Worm (Caenorhabditis elegans) whole organism, L4 larva: ENCODE measurements around the gene Y47D3B.4.

Experiments used
- F26F4.8 ChIP-seq: fragments of 200-800 bp; sonication (Bioruptor generic); conservative IDR thresholded peaks from 2 replicates; pipeline ENCODE4 v1.3.6; 2022; ENCODE audit warnings: missing genetic modification characterization, missing compliant biosample characterization
- F37D6.2 ChIP-seq: sonication (generic microtip); optimal IDR thresholded peaks from 2 replicates; lab custom pipeline; 2016; ENCODE audit warnings: mild to moderate bottlenecking, missing genetic modification characterization, missing compliant biosample characterization
- T20F7.1 ChIP-seq: fragments of 200-800 bp; sonication (Bioruptor generic); optimal IDR thresholded peaks from 2 replicates; lab custom pipeline; 2018; ENCODE audit warnings: mild to moderate bottlenecking, missing genetic modification characterization, missing compliant biosample characterization
- T26A8.4 ChIP-seq: fragments of 200-800 bp; sonication (Bioruptor generic); IDR thresholded peaks from 2 replicates; pipeline ENCODE4 v1.3.6; 2022; ENCODE audit warnings: missing genetic modification characterization, missing compliant biosample characterization
- aly-2 ChIP-seq: sonication (generic microtip); optimal IDR thresholded peaks from 2 replicates; lab custom pipeline; 2018; ENCODE audit warnings: missing biosample characterization, missing genetic modification characterization
- arid-1 ChIP-seq: fragments of 200-800 bp; sonication (Bioruptor generic); conservative IDR thresholded peaks from 2 replicates; pipeline ENCODE4 v1.3.6; 2022; ENCODE audit warnings: missing genetic modification reagents, missing genetic modification characterization, missing compliant biosample characterization
- ceh-20 ChIP-seq: fragments of 200-800 bp; sonication (Bioruptor generic); IDR thresholded peaks from 2 replicates; pipeline ENCODE4 v1.3.6; 2022; ENCODE audit warnings: missing genetic modification reagents, missing genetic modification characterization, missing compliant biosample characterization
- ceh-28 ChIP-seq: fragments of 150-350 bp; optimal IDR thresholded peaks from 2 replicates; lab custom pipeline; 2014; ENCODE audit warnings: missing biosample characterization, missing genetic modification reagents, missing genetic modification characterization
- ceh-44 ChIP-seq: fragments of 200-800 bp; sonication (Bioruptor generic); IDR thresholded peaks from 2 replicates; pipeline ENCODE4 v1.3.6; 2022; ENCODE audit warnings: missing genetic modification reagents, missing genetic modification characterization, missing compliant biosample characterization
- cey-2 ChIP-seq: sonication (generic microtip); optimal IDR thresholded peaks from 3 replicates; lab custom pipeline; 2017; ENCODE audit warnings: missing genetic modification characterization, mild to moderate bottlenecking, missing compliant biosample characterization, antibody characterized with exemption, borderline replicate concordance; ENCODE audit not compliant: insufficient read depth
- ctbp-1 ChIP-seq: fragments of 200-800 bp; sonication (Bioruptor generic); IDR thresholded peaks from 2 replicates; pipeline ENCODE4 v1.3.6; 2022; ENCODE audit warnings: missing genetic modification reagents, missing genetic modification characterization, missing compliant biosample characterization
- daf-12 ChIP-seq: fragments of 150-350 bp; optimal IDR thresholded peaks from 2 replicates; lab custom pipeline; 2014; ENCODE audit warnings: missing biosample characterization, missing genetic modification reagents, missing genetic modification characterization
- daf-16 ChIP-seq, 3 experiments: sonication (generic microtip); optimal IDR thresholded peaks; 2 replicates each; lab custom pipeline; 2016 to 2017; ENCODE audit warnings: missing genetic modification characterization in 3 of 3, missing genetic modification reagents in 3 of 3, mild to moderate bottlenecking in 2 of 3, missing compliant biosample characterization in 2 of 3, missing biosample characterization in 1 of 3, moderate library complexity in 1 of 3
- daf-8 ChIP-seq: fragments of 200-800 bp; sonication (Bioruptor generic); IDR thresholded peaks from 2 replicates; pipeline ENCODE4 v1.3.6; 2022; ENCODE audit warnings: missing genetic modification characterization, missing compliant biosample characterization
- dmd-6 ChIP-seq: fragments of 200-800 bp; sonication (Bioruptor generic); IDR thresholded peaks from 2 replicates; pipeline ENCODE4 v1.3.6; 2022; ENCODE audit warnings: missing genetic modification reagents, missing genetic modification characterization, missing compliant biosample characterization
- dmd-9 ChIP-seq: fragments of 200-800 bp; sonication (Bioruptor generic); IDR thresholded peaks from 2 replicates; pipeline ENCODE4 v1.3.6; 2022; ENCODE audit warnings: missing genetic modification reagents, missing genetic modification characterization, missing compliant biosample characterization
- gei-8 ChIP-seq: fragments of 200-800 bp; sonication (Bioruptor generic); optimal IDR thresholded peaks from 2 replicates; lab custom pipeline; 2018; ENCODE audit warnings: mild to moderate bottlenecking, missing genetic modification characterization, missing compliant biosample characterization
- hif-1 ChIP-seq, 2 experiments: sonication (generic microtip); optimal IDR thresholded peaks; 2 replicates each; lab custom pipeline; 2016 to 2017; ENCODE audit warnings: missing compliant biosample characterization in 2 of 2, missing genetic modification characterization in 2 of 2, missing genetic modification reagents in 2 of 2, missing genotype in 2 of 2, mild to moderate bottlenecking in 1 of 2
- lim-7 ChIP-seq: fragments of 200-800 bp; sonication (Bioruptor generic); IDR thresholded peaks from 2 replicates; pipeline ENCODE4 v1.3.6; 2022; ENCODE audit warnings: missing genetic modification characterization, missing compliant biosample characterization
- lin-1 ChIP-seq: fragments of 200-800 bp; sonication (Bioruptor generic); IDR thresholded peaks from 2 replicates; pipeline ENCODE4 v1.3.6; 2022; ENCODE audit warnings: missing genetic modification reagents, missing genetic modification characterization, missing compliant biosample characterization
- lin-13 ChIP-seq: fragments of 150-350 bp; optimal IDR thresholded peaks from 2 replicates; lab custom pipeline; 2014; ENCODE audit warnings: missing biosample characterization, missing genetic modification reagents, missing genetic modification characterization
- lin-15B ChIP-seq: fragments of 150-350 bp; sonication (generic microtip); optimal IDR thresholded peaks from 3 replicates; lab custom pipeline; 2014; ENCODE audit warnings: missing biosample characterization, missing genetic modification characterization
- lin-38 ChIP-seq: fragments of 200-800 bp; sonication (Bioruptor generic); IDR thresholded peaks from 2 replicates; pipeline ENCODE4 v1.3.6; 2022; ENCODE audit warnings: missing genetic modification reagents, missing genetic modification characterization, missing compliant biosample characterization
- lin-39 ChIP-seq: fragments of 150-350 bp; optimal IDR thresholded peaks from 2 replicates; lab custom pipeline; 2014; ENCODE audit warnings: missing biosample characterization, missing genetic modification reagents, missing genetic modification characterization
- lir-3 ChIP-seq: sonication (generic microtip); optimal IDR thresholded peaks from 2 replicates; lab custom pipeline; 2016; ENCODE audit warnings: mild to moderate bottlenecking, missing genetic modification characterization, missing compliant biosample characterization
- madf-5 ChIP-seq, 2 experiments: fragments of 200-800 bp; sonication (Bioruptor generic); IDR thresholded peaks; 2 replicates each; pipeline ENCODE4 v1.3.6; 2022; ENCODE audit warnings: missing compliant biosample characterization in 2 of 2, missing genetic modification characterization in 2 of 2
- madf-9 ChIP-seq: fragments of 200-800 bp; sonication (Bioruptor generic); conservative IDR thresholded peaks from 2 replicates; pipeline ENCODE4 v1.3.6; 2022; ENCODE audit warnings: missing genetic modification reagents, missing genetic modification characterization, missing compliant biosample characterization
- mes-2 ChIP-seq: sonication (generic microtip); optimal IDR thresholded peaks from 2 replicates; lab custom pipeline; 2016; ENCODE audit warnings: missing genotype, mild to moderate bottlenecking, missing genetic modification characterization, missing compliant biosample characterization; ENCODE audit not compliant: poor library complexity, severe bottlenecking
- mxl-3 ChIP-seq: fragments of 200-800 bp; sonication (Bioruptor generic); optimal IDR thresholded peaks from 2 replicates; lab custom pipeline; 2018; ENCODE audit warnings: mild to moderate bottlenecking, missing genetic modification characterization, missing compliant biosample characterization
- nhr-10 ChIP-seq: fragments of 150-350 bp; optimal IDR thresholded peaks from 2 replicates; lab custom pipeline; 2014; ENCODE audit warnings: missing biosample characterization, missing genetic modification characterization
- nhr-25 ChIP-seq: sonication (generic microtip); optimal IDR thresholded peaks from 2 replicates; lab custom pipeline; 2017; ENCODE audit warnings: missing genetic modification characterization, mild to moderate bottlenecking, missing compliant biosample characterization, antibody characterized with exemption, moderate library complexity, borderline replicate concordance; ENCODE audit not compliant: insufficient read depth
- nhr-48 ChIP-seq: sonication (generic microtip); optimal IDR thresholded peaks from 2 replicates; lab custom pipeline; 2016; ENCODE audit warnings: mild to moderate bottlenecking, missing genetic modification characterization, missing compliant biosample characterization
- nhr-6 ChIP-seq: fragments of 150-350 bp; optimal IDR thresholded peaks from 2 replicates; lab custom pipeline; 2014; ENCODE audit warnings: missing biosample characterization, missing genetic modification characterization
- rbr-2 ChIP-seq: sonication (generic microtip); optimal IDR thresholded peaks from 2 replicates; lab custom pipeline; 2016; ENCODE audit warnings: missing genotype, missing genetic modification characterization, missing compliant biosample characterization
- saeg-2 ChIP-seq: fragments of 200-800 bp; sonication (Bioruptor generic); IDR thresholded peaks from 2 replicates; pipeline ENCODE4 v1.3.6; 2022; ENCODE audit warnings: missing genetic modification reagents, missing genetic modification characterization, missing compliant biosample characterization
- set-16 ChIP-seq: fragments of 200-800 bp; sonication (Bioruptor generic); IDR thresholded peaks from 2 replicates; pipeline ENCODE4 v1.3.6; 2022; ENCODE audit warnings: missing genetic modification reagents, missing genetic modification characterization, missing compliant biosample characterization
- skn-1 ChIP-seq: fragments of 150-350 bp; optimal IDR thresholded peaks from 2 replicates; lab custom pipeline; 2014; ENCODE audit warnings: missing biosample characterization, missing genetic modification characterization
- snpc-1.2 ChIP-seq: fragments of 200-800 bp; sonication (Bioruptor generic); IDR thresholded peaks from 2 replicates; pipeline ENCODE4 v1.3.6; 2022; ENCODE audit warnings: missing genetic modification reagents, missing genetic modification characterization, missing compliant biosample characterization
- snpc-4 ChIP-seq: fragments of 150-350 bp; optimal IDR thresholded peaks from 2 replicates; lab custom pipeline; 2014; ENCODE audit warnings: missing biosample characterization, missing genetic modification characterization
- spr-1 ChIP-seq: sonication (generic microtip); optimal IDR thresholded peaks from 2 replicates; lab custom pipeline; 2016; ENCODE audit warnings: mild to moderate bottlenecking, missing genetic modification characterization, missing compliant biosample characterization
- tag-97 ChIP-seq: fragments of 200-800 bp; sonication (Bioruptor generic); IDR thresholded peaks from 2 replicates; pipeline ENCODE4 v1.3.6; 2022; ENCODE audit warnings: missing genetic modification characterization, missing compliant biosample characterization
- unc-62 ChIP-seq, 3 experiments: fragments of 150-350 bp in 1 of 3; sonication (generic microtip); optimal IDR thresholded peaks in 2 of 3; peaks in 1 of 3; 1 replicate in 1 of 3; 2 replicates in 2 of 3; lab custom pipeline; 2014 to 2017; ENCODE audit warnings: missing biosample characterization in 3 of 3, missing genetic modification characterization in 3 of 3, missing genetic modification reagents in 3 of 3, missing genotype in 1 of 3
- vab-7 ChIP-seq: fragments of 200-800 bp; sonication (Bioruptor generic); IDR thresholded peaks from 2 replicates; pipeline ENCODE4 v1.3.6; 2022; ENCODE audit warnings: missing genetic modification reagents, missing genetic modification characterization, missing compliant biosample characterization

The Y47D3B.4 gene

ce11 chrIII:11362915-11363314 is 42.2 kb upstream of the Y47D3B.4 start:
- TF ChIP-seq set-16 (GFP tag; lab: Robert Waterston, UW) (peak; percentile 87), daf-12 (tag; lab: Kevin White, UChicago) (no peak), lin-39 (tag; lab: Kevin White, UChicago) (no peak)

ce11 chrIII:11366467-11366866 is 38.7 kb upstream of the Y47D3B.4 start, which contains the start of gene T28D6.3:
Gene T28D6.3, plus strand, starts transcription at chrIII:11366767.
- TF ChIP-seq aly-2 (tag; lab: Kevin White, UChicago) (no peak), snpc-1.2 (GFP tag; lab: Robert Waterston, UW) (no peak), vab-7 (GFP tag; lab: Robert Waterston, UW) (no peak), lin-15B (tag; lab: Kevin White, UChicago) (no peak), arid-1 (GFP tag; lab: Robert Waterston, UW) (no peak), mxl-3 (GFP tag; lab: Kevin White, UChicago) (no peak), T26A8.4 (no peak), skn-1 (tag; lab: Kevin White, UChicago) (no peak), nhr-48 (tag; lab: Kevin White, UChicago) (no peak)

DNA sequence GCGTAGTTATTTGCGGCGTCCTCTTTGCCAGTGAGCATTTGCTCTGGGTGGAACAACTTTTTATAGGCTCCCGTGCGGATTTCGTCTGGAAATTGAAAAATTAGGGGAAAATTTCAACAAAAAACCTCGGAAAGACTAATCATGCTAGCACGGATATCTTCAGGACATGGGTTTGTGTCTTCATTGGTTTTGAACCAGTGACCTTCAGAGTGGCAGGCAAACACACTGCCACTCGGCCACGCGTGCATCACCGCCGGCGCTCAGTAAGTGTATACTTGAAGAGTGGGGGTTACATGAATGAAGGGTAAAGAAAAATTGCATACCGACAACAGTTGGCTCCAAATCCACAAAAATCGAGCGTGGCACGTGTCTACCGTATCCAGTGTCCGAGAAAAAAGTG is 33.9 kb upstream of the Y47D3B.4 start:
- TF ChIP-seq aly-2 (tag; lab: Kevin White, UChicago) (no peak), gei-8 (peak; percentile 84), rbr-2 (tag; lab: Kevin White, UChicago) (peak; percentile 70), T20F7.1 (GFP tag; lab: Kevin White, UChicago) (no peak), ceh-44 (peak; percentile 66; the same call in 1 of the 2 replicates), daf-8 (GFP tag; lab: Robert Waterston, UW) (peak; percentile 69; the same call in 1 of the 2 replicates), saeg-2 (GFP tag; lab: Robert Waterston, UW) (no peak; the same call in 1 of the 2 replicates), daf-16 (GFP tag; optimal IDR thresholded peaks at IDR 0.05; lab: Kevin White, UChicago) (peak; percentile 26 to 30), daf-16 (tag; optimal IDR thresholded peaks at IDR 0.05; lab: Kevin White, UChicago) (peak; percentile 28), tag-97 (no peak), ceh-20 (GFP tag; lab: Robert Waterston, UW) (peak; percentile 67; the same call in 1 of the 2 replicates), F37D6.2 (peak; percentile 35), madf-5 (GFP tag; IDR thresholded peaks at IDR 0.05; lab: Robert Waterston, UW) (peak in 1 of 2 experiments; percentile 54; a peak in 1 of 4 replicates), snpc-4 (no peak), skn-1 (tag; lab: Kevin White, UChicago) (no peak), set-16 (GFP tag; lab: Robert Waterston, UW) (peak; percentile 39), lin-13 (GFP tag; lab: Kevin White, UChicago) (peak; percentile 59), madf-9 (GFP tag; lab: Robert Waterston, UW) (peak; percentile 64; the same call in 1 of the 2 replicates), lim-7 (GFP tag; lab: Robert Waterston, UW) (peak; percentile 94), lir-3 (tag; lab: Kevin White, UChicago) (peak; percentile 59), lin-1 (peak; percentile 79; the same call in 1 of the 2 replicates), nhr-48 (tag; lab: Kevin White, UChicago) (peak; percentile 26), ceh-28 (tag; lab: Kevin White, UChicago) (no peak), nhr-6 (tag; lab: Kevin White, UChicago) (peak; percentile 8), dmd-9 (peak; percentile 34; the same call in 1 of the 2 replicates), snpc-1.2 (GFP tag; lab: Robert Waterston, UW) (peak; percentile 64; the same call in 1 of the 2 replicates), lin-38 (GFP tag; lab: Robert Waterston, UW) (peak; percentile 79), dmd-6 (GFP tag; lab: Robert Waterston, UW) (peak; percentile 66), F26F4.8 (GFP tag; lab: Robert Waterston, UW) (peak; percentile 83), lin-15B (tag; lab: Kevin White, UChicago) (no peak), hif-1 (tag; optimal IDR thresholded peaks at IDR 0.05; lab: Kevin White, UChicago) (peak in 1 of 2 experiments; percentile 39), nhr-10 (tag; lab: Kevin White, UChicago) (no peak), mes-2 (tag; lab: Kevin White, UChicago) (peak; percentile 83), unc-62 (GFP tag; optimal IDR thresholded peaks at IDR 0.05 in 1 of 2; lab: Kevin White, UChicago) (peak in 1 of 2 experiments; percentile 83), unc-62 (tag; optimal IDR thresholded peaks at IDR 0.05; lab: Kevin White, UChicago) (no peak), spr-1 (tag; lab: Kevin White, UChicago) (peak; percentile 19), arid-1 (GFP tag; lab: Robert Waterston, UW) (0 out of 2 replicates have a peak, but pooled peaks have one; percentile 52), cey-2 (tag; lab: Kevin White, UChicago) (no peak), nhr-25 (tag; lab: Kevin White, UChicago) (no peak), ctbp-1 (GFP tag; lab: Robert Waterston, UW) (0 out of 2 replicates have a peak, but pooled peaks have one; percentile 54)
